Worm (Caenorhabditis elegans) whole organism, early embryonic: Measurements from ENCODE around the gene daf-37.

Experiments
- ceh-36 ChIP-seq: sonication (generic microtip); optimal IDR thresholded peaks from 2 replicates; lab custom pipeline; 2016; ENCODE audit warnings: missing genetic modification characterization, inconsistent platforms, missing compliant biosample characterization
- tbx-37 ChIP-seq: fragments of 200-800 bp; sonication (Bioruptor generic); conservative IDR thresholded peaks from 2 replicates; pipeline ENCODE4 v1.3.6; 2022; ENCODE audit warnings: missing genetic modification reagents, missing genetic modification characterization, missing compliant biosample characterization

ce11 chrII:6236093-6236945 is 28.3 kb upstream of the daf-37 start:
- TF ChIP-seq tbx-37 (GFP tag; lab: Robert Waterston, UW) (no peak), ceh-36 (tag; lab: Kevin White, UChicago) (no peak)
